Worm (Caenorhabditis elegans) whole organism, L3 larva: ENCODE results near the gene srbc-5.

ENCODE experiments used
- egl-5 ChIP-seq: fragments of 150-350 bp; optimal IDR thresholded peaks from 2 replicates; lab custom pipeline; 2017; ENCODE audit warnings: missing biosample characterization, missing genetic modification reagents, missing genetic modification characterization, inconsistent platforms
- elt-3 ChIP-seq, 3 experiments: fragments of 150-350 bp in 1 of 3; sonication (generic microtip) in 2 of 3; optimal IDR thresholded peaks; 2 replicates in 2 of 3; 4 replicates in 1 of 3; lab custom pipeline; 2014 to 2017; ENCODE audit warnings: missing biosample characterization in 3 of 3, missing genetic modification characterization in 3 of 3
- unc-62 ChIP-seq: fragments of 150-350 bp; sonication (generic microtip); optimal IDR thresholded peaks from 4 replicates; lab custom pipeline; 2014; ENCODE audit warnings: missing biosample characterization, missing genetic modification reagents, missing genetic modification characterization

DNA sequence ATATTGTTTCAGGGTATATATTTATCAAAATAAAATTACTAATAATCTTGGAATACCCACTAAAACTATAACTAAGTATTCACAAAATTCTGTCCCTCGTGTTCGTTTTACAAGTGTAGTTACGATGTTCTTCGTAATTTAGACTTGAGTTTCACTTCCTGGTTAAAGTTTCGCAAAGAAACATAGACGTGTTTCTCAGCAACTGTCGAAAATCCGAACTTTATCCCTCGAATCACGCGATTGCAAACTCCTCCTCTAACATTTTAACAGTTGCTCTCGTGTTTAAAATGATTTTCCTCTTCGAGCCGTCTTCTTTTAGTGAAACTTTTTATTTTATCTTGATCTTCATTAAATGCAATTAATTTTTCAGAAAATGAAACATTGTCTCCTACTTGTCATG, 19.8 kb downstream of the srbc-5 start, which contains the start of gene T28A11.2:
- TF ChIP-seq unc-62 (GFP tag; lab: Kevin White, UChicago) (no peak), egl-5 (tag; lab: Kevin White, UChicago) (no peak), elt-3 (tag; optimal IDR thresholded peaks at IDR 0.05; lab: Kevin White, UChicago) (no peak)
